Worm (Caenorhabditis elegans): ENCODE data around the gene col-19.

DNA sequence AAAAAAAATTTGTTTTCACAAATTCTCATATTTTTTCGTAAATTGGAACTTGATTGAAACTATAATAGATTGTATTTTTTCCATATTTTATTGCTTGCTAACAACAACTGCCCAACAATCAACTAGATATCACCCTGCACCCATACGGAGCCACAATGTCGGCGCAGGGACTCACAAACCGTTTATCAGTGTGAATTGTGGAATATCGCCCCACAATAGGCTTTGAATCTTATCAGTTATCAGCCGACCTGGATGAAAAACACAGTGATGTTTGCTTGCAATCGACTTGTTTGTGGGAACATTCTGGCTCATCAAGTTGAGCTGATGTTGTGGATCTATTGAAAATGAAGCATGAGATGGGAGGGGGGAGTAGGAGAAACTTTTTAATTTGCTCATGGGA, 17.5 kb downstream of the col-19 start:
- no peak for TF ChIP-seq T22C8.4 (GFP tag; IDR thresholded peaks at IDR 0.05)
- no peak for TF ChIP-seq klf-2 (GFP tag; conservative IDR thresholded peaks at IDR 0.05)
- TF ChIP-seq cog-1 (tag; optimal IDR thresholded peaks at IDR 0.05): no peak
